Worm (Caenorhabditis elegans): Measurements from ENCODE around the gene C50F4.8.

C50F4.8 gene

DNA sequence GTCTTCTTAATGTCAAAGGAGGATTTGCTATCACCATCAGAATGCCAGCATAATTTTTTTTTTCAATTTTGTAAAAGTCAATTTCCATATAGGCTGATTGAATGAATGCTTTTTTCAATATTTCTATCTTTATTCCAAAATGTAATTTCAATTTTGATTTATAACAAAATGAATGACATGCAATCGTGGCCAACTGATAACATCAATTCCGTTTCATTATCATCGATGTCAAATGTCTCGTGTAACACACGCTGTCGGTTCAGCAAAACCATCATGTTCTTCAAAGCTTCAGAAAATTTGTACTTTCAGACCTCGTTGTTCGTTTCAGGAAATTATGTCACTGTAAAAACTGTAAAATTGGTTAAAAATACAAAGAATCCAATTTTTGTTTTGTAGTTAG is 11.7 kb downstream of the C50F4.8 start:
- TF ChIP-seq lin-32 (GFP tag; optimal IDR thresholded peaks at IDR 0.05) (no peak), nhr-28 (tag; optimal IDR thresholded peaks at IDR 0.05) (no peak), sptf-1 (tag; optimal IDR thresholded peaks at IDR 0.05) (no peak), mep-1 (tag; optimal IDR thresholded peaks at IDR 0.05) (no peak), unc-120 (tag; optimal IDR thresholded peaks at IDR 0.05; ENCODE audit: poor library complexity, severe bottlenecking) (no peak), blmp-1 (tag; optimal IDR thresholded peaks at IDR 0.05) (no peak), lin-13 (tag; optimal IDR thresholded peaks at IDR 0.05) (no peak), M03D4.4 (tag; optimal IDR thresholded peaks at IDR 0.05) (no peak)

DNA sequence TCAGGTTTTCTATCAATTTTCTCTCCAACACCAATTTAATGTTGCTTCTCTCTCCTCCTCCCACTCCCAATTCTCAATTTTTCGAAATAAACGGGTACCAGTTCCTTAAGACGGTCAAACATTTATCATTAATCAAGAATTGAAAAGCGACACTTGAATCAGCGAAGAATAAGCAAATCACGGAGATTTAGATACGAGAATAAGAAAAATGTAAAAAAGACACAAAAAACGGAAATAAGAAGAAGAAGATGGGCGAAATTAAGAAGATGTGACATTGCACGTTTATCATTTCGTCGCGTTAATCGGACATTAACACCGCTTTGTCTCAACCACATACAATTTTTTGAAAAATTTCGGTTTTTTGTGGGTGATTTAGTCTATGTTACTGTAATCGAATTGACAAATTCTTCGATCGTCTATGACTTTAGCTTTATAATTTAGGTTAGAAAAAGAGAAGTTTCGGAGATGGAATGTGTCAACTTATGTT is 14.1 kb downstream of the C50F4.8 start, which contains the start of gene haao-1:
Gene haao-1 (plus strand): TSS at position 437 of the 487 bp plus-strand sequence.
- TF ChIP-seq mab-5 (tag; optimal IDR thresholded peaks at IDR 0.05) (no peak), bed-3 (GFP tag; optimal IDR thresholded peaks at IDR 0.05) (no peak), flh-1 (GFP tag; optimal IDR thresholded peaks at IDR 0.05) (no peak), drap-1 (GFP tag; optimal IDR thresholded peaks at IDR 0.05) (no peak)

DNA sequence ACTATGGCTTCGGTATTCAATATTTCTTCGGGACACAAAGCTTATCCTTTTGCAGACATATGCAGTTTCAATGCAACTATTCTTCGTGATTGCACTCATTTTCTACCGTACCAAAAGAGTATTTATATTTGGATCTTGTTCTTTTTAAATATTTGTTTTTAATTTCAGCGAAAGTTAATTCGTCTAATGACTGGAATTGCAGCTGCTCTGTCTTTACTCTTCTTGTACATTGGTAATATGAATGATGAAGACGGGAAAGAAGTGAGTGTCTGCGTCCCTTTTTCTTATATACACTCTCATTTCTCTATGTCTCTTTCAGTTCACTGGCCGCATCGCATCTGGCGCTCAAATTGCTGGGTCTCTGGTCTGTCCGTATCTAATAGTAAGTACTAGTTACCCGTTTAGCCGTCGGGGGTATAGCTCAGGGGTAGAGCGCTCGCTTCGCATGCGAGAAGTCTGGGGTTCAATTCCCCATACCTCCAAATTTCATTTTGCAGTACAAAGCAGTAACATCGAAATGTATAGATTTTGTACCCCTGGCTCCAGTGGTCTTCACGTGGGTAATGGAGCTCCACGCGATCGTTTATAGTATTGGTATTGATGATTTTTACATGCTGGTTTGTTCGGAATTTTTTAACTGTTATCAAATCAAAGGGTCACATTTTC is 15.4 kb downstream of the C50F4.8 start:
- TF ChIP-seq ces-1 (GFP tag; optimal IDR thresholded peaks at IDR 0.05): peak; percentile 67
- TF ChIP-seq drap-1 (GFP tag; optimal IDR thresholded peaks at IDR 0.05): peak; percentile 92
- TF ChIP-seq elt-1 (tag; optimal IDR thresholded peaks at IDR 0.05; ENCODE audit: borderline replicate concordance, insufficient read depth): no peak
- TF ChIP-seq ham-2 (GFP tag; optimal IDR thresholded peaks at IDR 0.05): peak; percentile 93
- no peak for TF ChIP-seq elt-3 (tag; optimal IDR thresholded peaks at IDR 0.05)
- peak; percentile 95 for TF ChIP-seq sptf-1 (tag; optimal IDR thresholded peaks at IDR 0.05)
- TF ChIP-seq pha-4 (tag; optimal IDR thresholded peaks at IDR 0.05): no peak
- TF ChIP-seq mab-5 (tag; optimal IDR thresholded peaks at IDR 0.05): no peak
- no peak for TF ChIP-seq ztf-11 (tag; optimal IDR thresholded peaks at IDR 0.05)
- no peak for TF ChIP-seq nhr-28 (tag; optimal IDR thresholded peaks at IDR 0.05)
- TF ChIP-seq zip-8 (tag; optimal IDR thresholded peaks at IDR 0.05): no peak
- TF ChIP-seq lin-13 (tag; optimal IDR thresholded peaks at IDR 0.05): peak; percentile 31
- TF ChIP-seq unc-39 (tag; optimal IDR thresholded peaks at IDR 0.05): no peak
- TF ChIP-seq nhr-237 (tag; optimal IDR thresholded peaks at IDR 0.05): no peak
- peak; percentile 84 for TF ChIP-seq tbx-8 (GFP tag; optimal IDR thresholded peaks at IDR 0.05)
- no peak for TF ChIP-seq nhr-76 (tag; optimal IDR thresholded peaks at IDR 0.05)
- peak; percentile 96 for TF ChIP-seq mls-2 (tag; optimal IDR thresholded peaks at IDR 0.05)
- TF ChIP-seq blmp-1 (tag; optimal IDR thresholded peaks at IDR 0.05): no peak
- TF ChIP-seq flh-1 (GFP tag; optimal IDR thresholded peaks at IDR 0.05): peak; percentile 68
- peak; percentile 87 for TF ChIP-seq lin-32 (GFP tag; optimal IDR thresholded peaks at IDR 0.05)
- no peak for TF ChIP-seq ceh-39 (tag; optimal IDR thresholded peaks at IDR 0.05)
- TF ChIP-seq lsy-2 (tag; optimal IDR thresholded peaks at IDR 0.05): no peak
- TF ChIP-seq sem-2 (GFP tag; optimal IDR thresholded peaks at IDR 0.05): peak; percentile 88
- TF ChIP-seq mep-1 (tag; optimal IDR thresholded peaks at IDR 0.05): peak; percentile 62
- TF ChIP-seq snpc-4 (tag; optimal IDR thresholded peaks at IDR 0.05): no peak
- TF ChIP-seq ceh-43 (GFP tag; optimal IDR thresholded peaks at IDR 0.05): peak; percentile 89
- peak; percentile 40 for TF ChIP-seq hlh-1 (tag; optimal IDR thresholded peaks at IDR 0.05)
- no peak for TF ChIP-seq nhr-2 (tag; optimal IDR thresholded peaks at IDR 0.05)
- TF ChIP-seq nhr-12 (tag; optimal IDR thresholded peaks at IDR 0.05): peak; percentile 27
- TF ChIP-seq ceh-83 (GFP tag; optimal IDR thresholded peaks at IDR 0.05): peak; percentile 94
- peak; percentile 82 for TF ChIP-seq bed-3 (GFP tag; optimal IDR thresholded peaks at IDR 0.05)
- peak; percentile 91 for TF ChIP-seq unc-120 (tag; optimal IDR thresholded peaks at IDR 0.05; ENCODE audit: poor library complexity, severe bottlenecking)
- TF ChIP-seq unc-62 (GFP tag; optimal IDR thresholded peaks at IDR 0.05): no peak
- peak; percentile 93 for TF ChIP-seq M03D4.4 (tag; optimal IDR thresholded peaks at IDR 0.05)
- peak; percentile 88 for TF ChIP-seq cnd-1 (tag; optimal IDR thresholded peaks at IDR 0.05)
